Worm (Caenorhabditis elegans) whole organism, L1 larva: ENCODE measurements around the gene figl-1.

Experiments
- C16A3.4 ChIP-seq: fragments of 150-350 bp; optimal IDR thresholded peaks from 2 replicates; lab custom pipeline; 2014; ENCODE audit warnings: missing biosample characterization, missing genetic modification characterization
- F16B12.6 ChIP-seq: fragments of 150-350 bp; optimal IDR thresholded peaks from 2 replicates; lab custom pipeline; 2014; ENCODE audit warnings: missing biosample characterization, missing genetic modification characterization
- aha-1 ChIP-seq: fragments of 150-350 bp; optimal IDR thresholded peaks from 2 replicates; lab custom pipeline; 2014; ENCODE audit warnings: missing biosample characterization, missing genetic modification characterization
- alr-1 ChIP-seq: fragments of 200-800 bp; sonication (Bioruptor generic); optimal IDR thresholded peaks from 2 replicates; lab custom pipeline; 2018; ENCODE audit warnings: borderline replicate concordance, mild to moderate bottlenecking, missing genetic modification characterization, missing compliant biosample characterization
- ama-1 ChIP-seq: fragments of 150-350 bp; optimal IDR thresholded peaks from 2 replicates; lab custom pipeline; 2014
- ceh-82 ChIP-seq, 3 experiments: fragments of 150-350 bp in 1 of 3; sonication (generic microtip) in 2 of 3; optimal IDR thresholded peaks; 2 replicates each; lab custom pipeline; 2014 to 2017; ENCODE audit warnings: missing biosample characterization in 3 of 3, missing genetic modification characterization in 3 of 3
- ceh-90 ChIP-seq: sonication (generic microtip); optimal IDR thresholded peaks from 2 replicates; lab custom pipeline; 2016; ENCODE audit warnings: missing genetic modification characterization, missing compliant biosample characterization
- ces-1 ChIP-seq: fragments of 150-350 bp; optimal IDR thresholded peaks from 2 replicates; lab custom pipeline; 2014; ENCODE audit warnings: missing biosample characterization, missing genetic modification reagents, missing genetic modification characterization
- efl-1 ChIP-seq, 4 experiments: fragments of 150-350 bp; optimal IDR thresholded peaks in 3 of 4; peaks in 1 of 4; 1 replicate in 1 of 4; 2 replicates in 3 of 4; lab custom pipeline; 2014; ENCODE audit warnings: missing biosample characterization in 2 of 4, missing genetic modification characterization in 2 of 4, missing genetic modification reagents in 2 of 4
- ets-5 ChIP-seq: fragments of 200-800 bp; sonication (Bioruptor generic); IDR thresholded peaks from 2 replicates; pipeline ENCODE4 v1.3.6; 2022; ENCODE audit warnings: missing genetic modification characterization, missing compliant biosample characterization
- fkh-8 ChIP-seq: sonication (generic microtip); optimal IDR thresholded peaks from 2 replicates; lab custom pipeline; 2016; ENCODE audit warnings: mild to moderate bottlenecking, missing genetic modification characterization, missing compliant biosample characterization
- fos-1 ChIP-seq: fragments of 150-350 bp; optimal IDR thresholded peaks from 2 replicates; lab custom pipeline; 2014; ENCODE audit warnings: missing biosample characterization, missing genetic modification characterization
- isw-1 ChIP-seq: fragments of 200-800 bp; sonication (Bioruptor generic); IDR thresholded peaks from 2 replicates; pipeline ENCODE4 v1.3.6; 2022; ENCODE audit warnings: missing genetic modification characterization, missing compliant biosample characterization
- jun-1 ChIP-seq: fragments of 150-350 bp; optimal IDR thresholded peaks from 2 replicates; lab custom pipeline; 2014; ENCODE audit warnings: missing biosample characterization, missing genetic modification reagents, missing genetic modification characterization
- lin-13 ChIP-seq: fragments of 150-350 bp; optimal IDR thresholded peaks from 2 replicates; lab custom pipeline; 2014; ENCODE audit warnings: missing biosample characterization, missing genetic modification reagents, missing genetic modification characterization
- lin-14 ChIP-seq: fragments of 200-800 bp; sonication (Bioruptor generic); optimal IDR thresholded peaks from 2 replicates; lab custom pipeline; 2018; ENCODE audit warnings: mild to moderate bottlenecking, missing genetic modification characterization, moderate library complexity, missing compliant biosample characterization
- lin-15B ChIP-seq: fragments of 150-350 bp; sonication (generic microtip); optimal IDR thresholded peaks from 3 replicates; lab custom pipeline; 2014; ENCODE audit warnings: missing biosample characterization, missing genetic modification characterization
- lin-39 ChIP-seq: fragments of 150-350 bp; optimal IDR thresholded peaks from 2 replicates; lab custom pipeline; 2014; ENCODE audit warnings: missing biosample characterization, missing genetic modification reagents, missing genetic modification characterization
- mab-9 ChIP-seq: fragments of 200-800 bp; sonication (Bioruptor generic); IDR thresholded peaks from 2 replicates; pipeline ENCODE4 v1.3.6; 2022; ENCODE audit warnings: missing genetic modification reagents, missing genetic modification characterization, missing compliant biosample characterization
- mef-2 ChIP-seq: fragments of 150-350 bp; optimal IDR thresholded peaks from 2 replicates; lab custom pipeline; 2014; ENCODE audit warnings: missing biosample characterization, missing genetic modification characterization
- mep-1 ChIP-seq: fragments of 150-350 bp; optimal IDR thresholded peaks from 2 replicates; lab custom pipeline; 2014; ENCODE audit warnings: missing biosample characterization, missing genetic modification characterization
- nhr-11 ChIP-seq: fragments of 150-350 bp; optimal IDR thresholded peaks from 2 replicates; lab custom pipeline; 2014; ENCODE audit warnings: missing biosample characterization, missing genetic modification characterization
- nhr-76 ChIP-seq: sonication (generic microtip); optimal IDR thresholded peaks from 2 replicates; lab custom pipeline; 2017; ENCODE audit warnings: missing biosample characterization, missing genetic modification characterization
- nhr-90 ChIP-seq: sonication (generic microtip); optimal IDR thresholded peaks from 2 replicates; lab custom pipeline; 2016; ENCODE audit warnings: mild to moderate bottlenecking, missing genetic modification characterization, missing compliant biosample characterization; ENCODE audit not compliant: poor library complexity
- pag-3 ChIP-seq: sonication (generic microtip); optimal IDR thresholded peaks from 2 replicates; lab custom pipeline; 2017; ENCODE audit warnings: missing genetic modification characterization, mild to moderate bottlenecking, missing compliant biosample characterization, antibody characterized with exemption, borderline replicate concordance; ENCODE audit not compliant: insufficient read depth
- pax-3 ChIP-seq: fragments of 200-800 bp; sonication (Bioruptor generic); optimal IDR thresholded peaks from 2 replicates; lab custom pipeline; 2018; ENCODE audit warnings: mild to moderate bottlenecking, missing genetic modification characterization, moderate library complexity, missing compliant biosample characterization
- rnt-1 ChIP-seq: sonication (generic microtip); optimal IDR thresholded peaks from 2 replicates; lab custom pipeline; 2016; ENCODE audit warnings: mild to moderate bottlenecking, missing genetic modification characterization, moderate library complexity, missing compliant biosample characterization
- skn-1 ChIP-seq: fragments of 150-350 bp; optimal IDR thresholded peaks from 2 replicates; lab custom pipeline; 2014; ENCODE audit warnings: missing biosample characterization, missing genetic modification characterization
- snpc-4 ChIP-seq: fragments of 150-350 bp; optimal IDR thresholded peaks from 2 replicates; lab custom pipeline; 2014; ENCODE audit warnings: missing biosample characterization, missing genetic modification characterization
- snu-23 ChIP-seq: sonication (generic microtip); optimal IDR thresholded peaks from 2 replicates; lab custom pipeline; 2016; ENCODE audit warnings: missing genetic modification characterization, missing compliant biosample characterization
- sox-4 ChIP-seq: sonication (generic microtip); optimal IDR thresholded peaks from 2 replicates; lab custom pipeline; 2016; ENCODE audit warnings: missing genetic modification characterization, missing compliant biosample characterization
- sptf-1 ChIP-seq: fragments of 150-350 bp; optimal IDR thresholded peaks from 2 replicates; lab custom pipeline; 2014; ENCODE audit warnings: missing biosample characterization, missing genetic modification characterization
- unc-130 ChIP-seq: fragments of 150-350 bp; optimal IDR thresholded peaks from 2 replicates; lab custom pipeline; 2017; ENCODE audit warnings: missing biosample characterization, missing genetic modification characterization, inconsistent platforms
- unc-30 ChIP-seq: sonication (generic microtip); optimal IDR thresholded peaks from 2 replicates; lab custom pipeline; 2017; ENCODE audit warnings: missing biosample characterization, missing genetic modification characterization
- unc-86 ChIP-seq: sonication (generic microtip); optimal IDR thresholded peaks from 2 replicates; lab custom pipeline; 2016; ENCODE audit warnings: missing genetic modification characterization, missing compliant biosample characterization
- unc-98 ChIP-seq: fragments of 200-800 bp; sonication (Bioruptor generic); IDR thresholded peaks from 2 replicates; pipeline ENCODE4 v1.3.6; 2022; ENCODE audit warnings: missing genetic modification characterization, missing compliant biosample characterization
- xbp-1 ChIP-seq: sonication (generic microtip); optimal IDR thresholded peaks from 2 replicates; lab custom pipeline; 2016; ENCODE audit warnings: missing genetic modification characterization, missing compliant biosample characterization
- zip-4 ChIP-seq: fragments of 200-800 bp; sonication (Bioruptor generic); optimal IDR thresholded peaks from 2 replicates; lab custom pipeline; 2018; ENCODE audit warnings: mild to moderate bottlenecking, missing genetic modification characterization, moderate library complexity, missing compliant biosample characterization
- ztf-4 ChIP-seq: fragments of 150-350 bp; optimal IDR thresholded peaks from 2 replicates; lab custom pipeline; 2014; ENCODE audit warnings: missing biosample characterization, missing genetic modification characterization

Gene figl-1

DNA sequence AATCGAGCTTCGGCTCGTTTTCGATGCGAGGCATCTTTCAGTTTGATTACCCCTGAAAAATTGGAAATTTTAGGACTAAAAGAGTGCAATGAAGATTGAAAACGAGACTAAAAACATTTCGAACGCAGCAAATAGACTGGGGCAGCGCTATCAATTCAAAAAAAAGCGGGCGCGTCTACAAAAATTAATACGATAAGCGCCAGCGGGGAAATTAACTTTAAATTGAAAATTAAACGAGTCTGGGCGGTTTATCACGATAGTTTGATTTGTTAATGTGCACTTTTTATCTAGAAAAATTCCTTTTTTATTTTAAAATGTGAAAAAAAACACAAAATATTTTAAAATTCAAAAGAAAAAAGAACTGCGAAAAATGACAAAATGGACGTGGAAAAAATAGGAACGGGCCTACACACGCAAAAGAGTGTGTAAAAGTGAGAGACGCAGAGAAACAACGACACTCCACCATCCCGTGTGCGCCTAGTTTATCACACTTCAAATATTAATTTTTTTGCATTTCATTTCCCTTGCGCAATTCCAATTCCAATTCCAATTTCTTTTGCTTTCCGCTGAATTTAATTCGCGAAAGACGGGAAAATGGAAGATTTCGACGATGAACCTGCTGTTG, 25.6 kb upstream of the figl-1 start, which contains the start of the genes gmpr-1 and fipp-1 (continued):
- peak; percentile 69 for TF ChIP-seq lin-39 (tag; lab: Kevin White, UChicago)
- TF ChIP-seq lin-13 (GFP tag; lab: Kevin White, UChicago) = no peak
- TF ChIP-seq aha-1 (tag; lab: Kevin White, UChicago) = no peak
- no peak for TF ChIP-seq snpc-4 (tag; lab: Kevin White, UChicago)
- peak; percentile 21 for TF ChIP-seq zip-4 (GFP tag; lab: Kevin White, UChicago)
- no peak for TF ChIP-seq lin-14 (GFP tag; lab: Kevin White, UChicago)
- no peak for TF ChIP-seq unc-30 (tag; lab: Kevin White, UChicago)
- no peak for TF ChIP-seq ztf-4 (tag; lab: Kevin White, UChicago)
- peak; percentile 57 for TF ChIP-seq lin-15B (tag; lab: Kevin White, UChicago)
- TF ChIP-seq C16A3.4 = peak; percentile 55
- no peak for TF ChIP-seq mab-9 (GFP tag; lab: Robert Waterston, UW)
- peak; percentile 33 to 71 (median 45) for TF ChIP-seq ceh-82 (tag; optimal IDR thresholded peaks at IDR 0.05; lab: Kevin White, UChicago)
- TF ChIP-seq efl-1 (optimal IDR thresholded peaks at IDR 0.05; lab: Kevin White, UChicago) = peak; percentile 83 to 84
- peak; percentile 77 to 97 for TF ChIP-seq efl-1 (GFP tag; optimal IDR thresholded peaks at IDR 0.05 in 1 of 2; lab: Kevin White, UChicago)
- no peak for TF ChIP-seq sptf-1 (tag; lab: Kevin White, UChicago)
- peak; percentile 52 for TF ChIP-seq isw-1 (GFP tag; lab: Robert Waterston, UW)
- no peak for TF ChIP-seq sox-4 (tag; lab: Kevin White, UChicago)
- TF ChIP-seq rnt-1 (tag; lab: Kevin White, UChicago) = peak; percentile 74
- TF ChIP-seq jun-1 (tag; lab: Kevin White, UChicago) = peak; percentile 33
- no peak for TF ChIP-seq pag-3 (tag; lab: Kevin White, UChicago)
- no peak for TF ChIP-seq mef-2 (tag; lab: Kevin White, UChicago)
- no peak for TF ChIP-seq nhr-11 (tag; lab: Kevin White, UChicago)
- TF ChIP-seq unc-86 (tag; lab: Kevin White, UChicago) = peak; percentile 67
- peak; percentile 1 for TF ChIP-seq fkh-8 (tag; lab: Kevin White, UChicago)
- no peak for TF ChIP-seq ceh-90 (tag; lab: Kevin White, UChicago)
- TF ChIP-seq mep-1 (tag; lab: Kevin White, UChicago) = peak; percentile 74
- TF ChIP-seq ama-1 (lab: Kevin White, UChicago) = no peak
- TF ChIP-seq ces-1 (GFP tag; lab: Kevin White, UChicago) = no peak
- peak; percentile 86 for TF ChIP-seq snu-23 (GFP tag; lab: Kevin White, UChicago)
- TF ChIP-seq nhr-76 (tag; lab: Kevin White, UChicago) = no peak
- TF ChIP-seq xbp-1 (tag; lab: Kevin White, UChicago) = peak; percentile 73
- peak; percentile 54 for TF ChIP-seq skn-1 (tag; lab: Kevin White, UChicago)
- no peak for TF ChIP-seq unc-98 (GFP tag; lab: Robert Waterston, UW)
- peak; percentile 78 for TF ChIP-seq nhr-90
- no peak for TF ChIP-seq unc-130 (tag; lab: Kevin White, UChicago)
- TF ChIP-seq F16B12.6 = peak; percentile 31
- TF ChIP-seq ets-5 = no peak
- no peak for TF ChIP-seq pax-3 (tag; lab: Kevin White, UChicago)

DNA sequence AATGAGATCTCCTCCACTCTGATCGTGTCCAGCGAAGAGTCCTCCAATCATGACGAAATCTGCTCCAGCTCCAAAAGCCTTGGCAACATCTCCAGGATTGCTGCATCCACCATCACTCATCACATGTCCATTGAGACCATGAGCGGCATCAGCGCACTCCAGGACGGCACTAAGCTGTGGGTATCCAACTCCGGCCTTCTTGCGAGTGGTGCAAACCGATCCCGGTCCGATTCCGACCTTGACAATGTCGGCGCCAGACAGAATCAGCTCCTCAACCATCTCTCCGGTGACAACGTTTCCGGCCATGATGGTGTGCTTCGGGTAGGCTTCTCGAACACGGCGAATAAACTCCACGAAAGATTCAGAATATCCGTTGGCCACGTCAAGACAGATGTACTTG, 24.7 kb upstream of the figl-1 start:
- TF ChIP-seq alr-1 (peak; percentile 81), nhr-90 (no peak)
- TF ChIP-seq, all 84 proteins: peak for 1

DNA sequence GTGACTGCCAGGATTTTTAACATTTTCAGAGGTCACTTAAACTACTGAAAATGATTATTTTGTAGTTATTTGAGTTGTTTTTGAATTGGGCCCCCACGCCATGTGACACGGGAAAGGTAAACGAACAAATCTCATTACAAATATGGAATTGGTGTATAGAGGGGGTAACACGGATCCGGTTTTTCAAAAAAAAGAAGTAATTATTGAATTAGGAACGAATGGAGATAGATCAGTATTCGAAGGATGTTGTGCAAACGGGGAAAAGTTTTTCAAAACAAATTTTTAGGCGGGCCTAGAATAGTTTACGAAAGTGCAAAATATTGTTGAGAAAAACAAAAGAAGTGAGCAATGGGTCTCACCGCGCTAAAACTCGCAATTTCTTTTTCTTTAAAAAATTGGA, 20.6 kb upstream of the figl-1 start, which contains the start of gene F32D1.11:
Gene F32D1.11 (minus strand): TSS at position 101 of the 400 bp plus-strand sequence.
- TF ChIP-seq fos-1 (tag; lab: Kevin White, UChicago) (no peak), efl-1 (optimal IDR thresholded peaks at IDR 0.05; lab: Kevin White, UChicago) (no peak), efl-1 (GFP tag; optimal IDR thresholded peaks at IDR 0.05 in 1 of 2; lab: Kevin White, UChicago) (peak in 1 of 2 experiments; percentile 26)
